Fruit fly (Drosophila melanogaster) whole organism, wandering third instar larva: Measurements from ENCODE around the gene CG43675.
A peak's percentile ranks its signal among the peaks of the same experiment; 100 is the strongest.

ENCODE experiments used
- Abd-B ChIP-seq: fragments of >200 bp; optimal IDR thresholded peaks from 2 replicates; lab custom pipeline; 2017; ENCODE audit warnings: missing biosample characterization, missing genetic modification characterization
- CG32264 ChIP-seq: fragments of 200-800 bp; sonication (Bioruptor generic); optimal IDR thresholded peaks from 2 replicates; lab custom pipeline; 2016; ENCODE audit warnings: missing biosample characterization, missing genetic modification characterization
- CG9705 ChIP-seq: fragments of 200-800 bp; sonication (Bioruptor generic); optimal IDR thresholded peaks from 2 replicates; lab custom pipeline; 2018; ENCODE audit warnings: missing biosample characterization, mild to moderate bottlenecking, missing genetic modification characterization
- CrebA ChIP-seq: fragments of 200-800 bp; sonication (Bioruptor generic); optimal IDR thresholded peaks from 2 replicates; lab custom pipeline; 2016; ENCODE audit warnings: missing biosample characterization, mild to moderate bottlenecking, missing genetic modification characterization, borderline replicate concordance
- Dfd ChIP-seq: fragments of >200 bp; optimal IDR thresholded peaks from 2 replicates; lab custom pipeline; 2017; ENCODE audit warnings: missing biosample characterization, missing genetic modification characterization
- Dif ChIP-seq: fragments of 200-275, 200-300 bp; sonication (Bioruptor generic); optimal IDR thresholded peaks from 2 replicates; lab custom pipeline; 2018; ENCODE audit warnings: missing biosample characterization, missing genetic modification characterization; ENCODE audit not compliant: partially characterized antibody
- GATAd ChIP-seq: sonication (Bioruptor generic); optimal IDR thresholded peaks from 2 replicates; lab custom pipeline; 2016; ENCODE audit warnings: missing biosample characterization, missing genetic modification characterization
- HLH106 ChIP-seq: fragments of 200-800 bp; optimal IDR thresholded peaks from 3 replicates; lab custom pipeline; 2019; ENCODE audit warnings: missing biosample characterization, mild to moderate bottlenecking, missing genetic modification characterization, moderate library complexity
- Hnf4 ChIP-seq: fragments of 200-800 bp; sonication (Bioruptor generic); optimal IDR thresholded peaks from 2 replicates; lab custom pipeline; 2016; ENCODE audit warnings: missing biosample characterization, mild to moderate bottlenecking, missing genetic modification characterization
- Hr78 ChIP-seq: fragments of >200 bp; optimal IDR thresholded peaks from 2 replicates; lab custom pipeline; 2017; ENCODE audit warnings: missing biosample characterization, missing genetic modification characterization
- Hr83 ChIP-seq: fragments of 200-300 bp; sonication (Bioruptor generic); optimal IDR thresholded peaks from 2 replicates; lab custom pipeline; 2016; ENCODE audit warnings: missing biosample characterization, mild to moderate bottlenecking, missing genetic modification characterization, moderate library complexity; ENCODE audit not compliant: poor library complexity, severe bottlenecking
- Jra ChIP-seq: sonication (Bioruptor generic); optimal IDR thresholded peaks from 2 replicates; lab custom pipeline; 2016; ENCODE audit warnings: missing biosample characterization, missing genetic modification characterization
- Mio ChIP-seq: sonication (Bioruptor generic); optimal IDR thresholded peaks from 2 replicates; lab custom pipeline; 2016; ENCODE audit warnings: missing biosample characterization, missing genetic modification characterization
- Myc ChIP-seq: fragments of >200 bp; optimal IDR thresholded peaks from 2 replicates; lab custom pipeline; 2017
- N ChIP-seq: fragments of >200 bp; optimal IDR thresholded peaks from 2 replicates; lab custom pipeline; 2018; ENCODE audit warnings: missing biosample characterization, missing external identifiers, missing genetic modification characterization
- OdsH ChIP-seq: fragments of 200-800 bp; sonication (Bioruptor generic); optimal IDR thresholded peaks from 2 replicates; lab custom pipeline; 2016; ENCODE audit warnings: missing biosample characterization, mild to moderate bottlenecking, missing genetic modification characterization
- Rel ChIP-seq, 2 experiments: fragments of 200-800 bp; sonication (Bioruptor generic) in 1 of 2; optimal IDR thresholded peaks; 2 replicates in 1 of 2; 3 replicates in 1 of 2; lab custom pipeline; 2016 to 2019; ENCODE audit warnings: mild to moderate bottlenecking in 2 of 2, missing biosample characterization in 2 of 2, missing genetic modification characterization in 2 of 2, moderate library complexity in 1 of 2
- Sp1 ChIP-seq: fragments of 200-800 bp; sonication (Bioruptor generic); optimal IDR thresholded peaks from 3 replicates; lab custom pipeline; 2019; ENCODE audit warnings: missing biosample characterization, mild to moderate bottlenecking, missing genetic modification characterization, moderate library complexity
- Vsx2 ChIP-seq: fragments of 200-300, 225-300 bp; sonication (Bioruptor generic); optimal IDR thresholded peaks from 2 replicates; lab custom pipeline; 2018; ENCODE audit warnings: missing biosample characterization, missing genetic modification characterization; ENCODE audit not compliant: partially characterized antibody
- br ChIP-seq: fragments of 200-800 bp; sonication (Bioruptor generic); optimal IDR thresholded peaks from 2 replicates; lab custom pipeline; 2016; ENCODE audit warnings: missing biosample characterization, missing genetic modification characterization
- brk ChIP-seq: fragments of 200-800 bp; sonication (Bioruptor generic); optimal IDR thresholded peaks from 2 replicates; lab custom pipeline; 2016; ENCODE audit warnings: missing biosample characterization, mild to moderate bottlenecking, missing genetic modification characterization
- dl ChIP-seq, 2 experiments: fragments of 175-275, 200-275 bp in 1 of 2; fragments of 200-275 bp in 1 of 2; sonication (Bioruptor generic); optimal IDR thresholded peaks; lab custom pipeline; 2018; ENCODE audit warnings: mild to moderate bottlenecking in 2 of 2, missing biosample characterization in 2 of 2, missing genetic modification characterization in 2 of 2, moderate library complexity in 2 of 2; ENCODE audit not compliant: partially characterized antibody in 2 of 2, insufficient read depth in 1 of 2
- dmrt93B ChIP-seq: fragments of 200-800 bp; sonication (Bioruptor generic); optimal IDR thresholded peaks from 2 replicates; lab custom pipeline; 2018; ENCODE audit warnings: missing biosample characterization, mild to moderate bottlenecking, missing genetic modification characterization
- dsf ChIP-seq: sonication (Bioruptor generic); optimal IDR thresholded peaks from 2 replicates; lab custom pipeline; 2016; ENCODE audit warnings: missing biosample characterization, missing genetic modification characterization, borderline replicate concordance
- ey ChIP-seq: fragments of 200-800 bp; sonication (Bioruptor generic); optimal IDR thresholded peaks from 2 replicates; lab custom pipeline; 2016; ENCODE audit warnings: missing biosample characterization, missing genetic modification characterization
- foxo ChIP-seq, 2 experiments: fragments of 200-800 bp; sonication (Bioruptor generic); optimal IDR thresholded peaks; 2 replicates in 1 of 2; 3 replicates in 1 of 2; lab custom pipeline; 2016 to 2017; ENCODE audit warnings: missing biosample characterization in 2 of 2, missing genetic modification characterization in 2 of 2
- fru ChIP-seq: fragments of 200-800 bp; sonication (Bioruptor generic); optimal IDR thresholded peaks from 3 replicates; lab custom pipeline; 2016; ENCODE audit warnings: missing biosample characterization, mild to moderate bottlenecking, missing genetic modification characterization
- h ChIP-seq: fragments of 200-800 bp; sonication (Bioruptor generic); optimal IDR thresholded peaks from 3 replicates; lab custom pipeline; 2016; ENCODE audit warnings: missing biosample characterization, mild to moderate bottlenecking, missing genetic modification characterization
- jim ChIP-seq: fragments of 175-275, 200-325 bp; sonication (Bioruptor generic); optimal IDR thresholded peaks from 2 replicates; lab custom pipeline; 2016; ENCODE audit warnings: missing biosample characterization, mild to moderate bottlenecking, missing genetic modification characterization
- lola ChIP-seq: fragments of >200 bp; optimal IDR thresholded peaks from 2 replicates; lab custom pipeline; 2017; ENCODE audit warnings: missing biosample characterization, missing genetic modification characterization
- pan ChIP-seq: fragments of >200 bp; optimal IDR thresholded peaks from 2 replicates; lab custom pipeline; 2017
- psq ChIP-seq: fragments of 200-800 bp; sonication (Bioruptor generic); optimal IDR thresholded peaks from 3 replicates; lab custom pipeline; 2017; ENCODE audit warnings: missing biosample characterization, mild to moderate bottlenecking, missing genetic modification characterization, moderate library complexity
- rgr ChIP-seq: fragments of 200-800 bp; sonication (Bioruptor generic); optimal IDR thresholded peaks from 3 replicates; lab custom pipeline; 2016; ENCODE audit warnings: missing biosample characterization, mild to moderate bottlenecking, missing genetic modification characterization
- sage ChIP-seq: fragments of 200-800 bp; sonication (Bioruptor generic); optimal IDR thresholded peaks from 2 replicates; lab custom pipeline; 2016; ENCODE audit warnings: missing biosample characterization, mild to moderate bottlenecking, missing genetic modification characterization
- sv ChIP-seq: fragments of 200-800 bp; sonication (Bioruptor generic); optimal IDR thresholded peaks from 3 replicates; lab custom pipeline; 2016; ENCODE audit warnings: missing biosample characterization, missing genetic modification characterization
- tai ChIP-seq: sonication (Bioruptor generic); optimal IDR thresholded peaks from 2 replicates; lab custom pipeline; 2016; ENCODE audit warnings: missing biosample characterization, missing genetic modification characterization
- usp ChIP-seq: fragments of >200 bp; optimal IDR thresholded peaks from 2 replicates; lab custom pipeline; 2017; ENCODE audit warnings: missing biosample characterization, missing genetic modification characterization
- woc ChIP-seq: sonication (Bioruptor generic); optimal IDR thresholded peaks from 2 replicates; lab custom pipeline; 2016; ENCODE audit warnings: missing biosample characterization, mild to moderate bottlenecking, missing genetic modification characterization

Gene CG43675

dm6 chr3R:9340076-9340315 lies 15.3 kb upstream of the CG43675 start, which contains the start of gene drn:
Gene drn, plus strand, starts transcription at chr3R:9340216.
- TF ChIP-seq lola (GFP tag; lab: Kevin White, UChicago), result no peak
- no peak for TF ChIP-seq dl (GFP tag; optimal IDR thresholded peaks at IDR 0.05; lab: Kevin White, UChicago; ENCODE audit: insufficient read depth in 1 of 2, partially characterized antibody in 2 of 2)
- no peak for TF ChIP-seq Hr78 (GFP tag; lab: Kevin White, UChicago)
- no peak for TF ChIP-seq Abd-B (GFP tag; lab: Kevin White, UChicago)

DNA sequence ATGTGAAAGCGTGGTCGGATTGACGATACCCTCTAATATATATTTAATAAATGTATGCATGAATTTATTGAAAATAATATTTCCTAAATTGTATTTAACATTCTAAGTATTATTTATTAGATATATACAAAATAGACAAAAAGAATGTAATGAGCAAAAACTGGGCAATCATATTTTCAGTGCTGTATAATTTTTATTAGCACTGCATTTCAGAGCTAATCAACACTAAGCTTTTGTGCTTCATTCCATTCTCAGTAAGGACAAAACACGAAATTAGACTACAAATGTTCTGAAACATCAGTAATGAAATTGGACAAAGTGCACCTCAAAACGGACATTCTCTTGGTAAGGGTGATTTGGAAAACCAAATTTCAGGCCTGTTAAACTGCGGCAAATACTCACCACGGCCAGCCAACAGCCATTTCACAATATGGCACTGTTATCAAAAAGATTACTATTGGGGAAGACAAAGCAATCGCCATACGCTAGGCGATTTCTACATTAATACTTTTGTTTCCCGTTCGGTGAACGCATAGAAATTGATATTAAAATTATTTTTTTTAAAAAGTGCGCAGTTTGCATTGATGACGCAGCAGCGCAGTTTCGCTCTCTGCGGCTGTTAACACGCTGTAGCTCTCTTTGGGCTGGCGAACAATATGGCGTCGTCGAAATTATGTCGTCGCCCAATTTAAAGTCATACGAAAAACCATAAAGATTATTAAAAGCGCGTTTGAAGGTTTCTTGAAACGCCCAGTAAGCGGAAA lies 14.7 kb upstream of the CG43675 start:
- TF ChIP-seq jim (GFP tag; lab: Kevin White, UChicago) (no peak), sage (GFP tag; lab: Kevin White, UChicago) (no peak), rgr (GFP tag; lab: Kevin White, UChicago) (peak; percentile 87), usp (no peak), Abd-B (GFP tag; lab: Kevin White, UChicago) (no peak), OdsH (GFP tag; lab: Kevin White, UChicago) (peak; percentile 85), Hr78 (GFP tag; lab: Kevin White, UChicago) (no peak), CrebA (GFP tag; lab: Kevin White, UChicago) (peak; percentile 45), Dfd (GFP tag; lab: Kevin White, UChicago) (no peak), Sp1 (GFP tag; lab: Kevin White, UChicago) (peak; percentile 91), tai (peak; percentile 18), N (no peak), h (GFP tag; lab: Kevin White, UChicago) (peak; percentile 71), fru (peak; percentile 79), psq (GFP tag; lab: Kevin White, UChicago) (peak; percentile 78), Dif (GFP tag; lab: Kevin White, UChicago) (no peak), foxo (GFP tag; optimal IDR thresholded peaks at IDR 0.05; lab: Kevin White, UChicago) (peak; percentile 35 to 89), Hr83 (GFP tag; lab: Kevin White, UChicago) (no peak), Rel (GFP tag; optimal IDR thresholded peaks at IDR 0.05; lab: Kevin White, UChicago) (no peak), Rel (tag; optimal IDR thresholded peaks at IDR 0.05; lab: Kevin White, UChicago) (peak; percentile 66), Mio (GFP tag; lab: Kevin White, UChicago) (peak; percentile 35), Jra (no peak), sv (GFP tag; lab: Kevin White, UChicago) (peak; percentile 73), HLH106 (peak; percentile 91), CG32264 (GFP tag; lab: Kevin White, UChicago) (no peak), dsf (GFP tag; lab: Kevin White, UChicago) (no peak), br (GFP tag; lab: Kevin White, UChicago) (peak; percentile 71), dl (GFP tag; optimal IDR thresholded peaks at IDR 0.05; lab: Kevin White, UChicago; ENCODE audit: insufficient read depth in 1 of 2, partially characterized antibody in 2 of 2) (no peak), GATAd (GFP tag; lab: Kevin White, UChicago) (no peak), Vsx2 (GFP tag; lab: Kevin White, UChicago) (no peak), CG9705 (GFP tag; lab: Kevin White, UChicago) (peak; percentile 75), dmrt93B (GFP tag; lab: Kevin White, UChicago) (peak; percentile 85), brk (GFP tag; lab: Kevin White, UChicago) (no peak), ey (peak; percentile 57), pan (lab: Kevin White, UChicago) (peak; percentile 31), Myc (lab: Kevin White, UChicago) (no peak), Hnf4 (GFP tag; lab: Kevin White, UChicago) (peak; percentile 60), lola (GFP tag; lab: Kevin White, UChicago) (no peak), woc (GFP tag; lab: Kevin White, UChicago) (peak; percentile 47)
